Worm (Caenorhabditis elegans) whole organism, midembryonic: ENCODE results near the gene cyp-35A2.

Source experiments
- flt-1 ChIP-seq: fragments of 200-800 bp; sonication (Bioruptor generic); IDR thresholded peaks from 2 replicates; pipeline ENCODE4 v1.3.6; 2022; ENCODE audit warnings: missing genetic modification characterization, missing compliant biosample characterization
- klf-2 ChIP-seq: fragments of 200-800 bp; sonication (Bioruptor generic); conservative IDR thresholded peaks from 2 replicates; pipeline ENCODE4 v1.3.6; 2022; ENCODE audit warnings: missing genetic modification reagents, missing genetic modification characterization, missing compliant biosample characterization

DNA sequence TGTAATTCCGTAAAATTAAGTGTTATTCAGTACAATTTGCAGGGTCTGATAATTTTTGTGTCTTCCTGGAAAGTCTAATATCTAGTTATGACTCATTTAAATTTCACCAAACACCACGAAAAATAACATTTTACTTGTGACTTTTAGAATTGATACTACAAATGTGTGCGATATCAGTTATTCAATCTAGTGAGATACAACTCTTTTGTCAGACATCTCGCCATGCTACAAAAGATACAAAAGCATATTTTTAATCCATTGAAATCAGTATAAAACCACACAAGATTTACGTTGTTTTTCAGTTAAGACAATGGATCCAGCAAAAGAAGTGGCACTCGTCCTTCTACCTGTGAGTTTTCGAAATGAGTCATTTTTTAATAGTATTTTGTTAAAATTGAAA is 10.1 kb upstream of the cyp-35A2 start, which contains the start of gene srx-56:
- TF ChIP-seq klf-2 (GFP tag; lab: Robert Waterston, UW) (no peak), flt-1 (GFP tag; lab: Robert Waterston, UW) (no peak)
